Worm (Caenorhabditis elegans) whole organism, midembryonic: Measurements from ENCODE around the gene rsu-1.

Source experiments
- T22C8.4 ChIP-seq: fragments of 200-800 bp; sonication (Bioruptor generic); IDR thresholded peaks from 2 replicates; pipeline ENCODE4 v1.3.6; 2022; ENCODE audit warnings: missing genetic modification characterization, missing compliant biosample characterization
- cog-1 ChIP-seq: sonication (generic microtip); optimal IDR thresholded peaks from 2 replicates; lab custom pipeline; 2016; ENCODE audit warnings: missing genetic modification characterization, missing compliant biosample characterization
- flt-1 ChIP-seq: fragments of 200-800 bp; sonication (Bioruptor generic); IDR thresholded peaks from 2 replicates; pipeline ENCODE4 v1.3.6; 2022; ENCODE audit warnings: missing genetic modification characterization, missing compliant biosample characterization
- klf-2 ChIP-seq: fragments of 200-800 bp; sonication (Bioruptor generic); conservative IDR thresholded peaks from 2 replicates; pipeline ENCODE4 v1.3.6; 2022; ENCODE audit warnings: missing genetic modification reagents, missing genetic modification characterization, missing compliant biosample characterization
- med-1 ChIP-seq: sonication (generic microtip); optimal IDR thresholded peaks from 2 replicates; lab custom pipeline; 2017; ENCODE audit warnings: missing genetic modification characterization, mild to moderate bottlenecking, missing compliant biosample characterization, antibody characterized with exemption, missing genetic modification reagents; ENCODE audit not compliant: insufficient read depth
- ref-1 ChIP-seq: fragments of 200-800 bp; sonication (Bioruptor generic); conservative IDR thresholded peaks from 2 replicates; pipeline ENCODE4 v1.3.6; 2022; ENCODE audit warnings: missing genetic modification reagents, missing genetic modification characterization, missing compliant biosample characterization
- tab-1 ChIP-seq: fragments of 200-800 bp; sonication (Bioruptor generic); IDR thresholded peaks from 2 replicates; pipeline ENCODE4 v1.3.6; 2022; ENCODE audit warnings: missing genetic modification characterization, missing compliant biosample characterization
- ztf-23 ChIP-seq: fragments of 200-800 bp; sonication (Bioruptor generic); IDR thresholded peaks from 2 replicates; pipeline ENCODE4 v1.3.6; 2022; ENCODE audit warnings: missing genetic modification reagents, missing genetic modification characterization, missing compliant biosample characterization
- ztf-29 ChIP-seq: fragments of 200-800 bp; sonication (Bioruptor generic); IDR thresholded peaks from 2 replicates; pipeline ENCODE4 v1.3.6; 2022; ENCODE audit warnings: missing genetic modification reagents, missing genetic modification characterization, missing compliant biosample characterization

Gene rsu-1

DNA sequence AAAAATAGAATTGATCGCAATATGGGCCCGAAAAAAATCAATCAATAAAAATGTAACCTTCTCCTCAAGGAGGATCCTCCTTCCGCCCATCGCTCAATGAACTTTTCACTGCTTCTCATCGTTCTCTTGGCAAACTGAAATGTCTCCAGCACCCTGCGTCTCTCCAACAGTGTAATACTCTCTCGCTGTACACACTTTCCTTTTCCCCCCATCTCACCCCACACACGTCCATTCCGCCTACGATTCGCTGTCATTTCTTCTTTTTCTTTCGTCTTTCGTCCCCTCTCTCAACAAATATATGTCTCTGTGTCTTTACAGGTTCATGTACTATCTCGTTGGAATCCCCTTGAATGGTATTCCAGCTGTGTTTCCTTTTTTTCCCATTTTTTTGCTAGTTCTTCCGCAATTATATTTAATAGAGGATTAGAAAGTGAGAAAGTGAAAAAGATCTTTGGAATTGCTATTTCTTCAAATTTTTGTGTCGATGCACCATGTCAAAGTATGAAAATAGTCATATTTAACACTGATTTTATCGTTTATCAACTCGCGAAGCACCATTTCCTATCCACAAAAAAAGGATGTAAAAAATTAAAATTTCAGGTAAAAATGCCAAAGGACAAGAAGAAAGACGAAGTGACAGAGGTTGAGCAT is at the start of gene rsu-1:
rsu-1 (plus strand) TSS at position 601 of the 651 bp plus-strand sequence.
- TF ChIP-seq cog-1 (peak; percentile 26), T22C8.4 (GFP tag; lab: Robert Waterston, UW) (peak; percentile 51), med-1 (GFP tag; lab: Kevin White, UChicago) (no peak)

- TF ChIP-seq flt-1 (GFP tag; lab: Robert Waterston, UW) (no peak), ref-1 (GFP tag; lab: Robert Waterston, UW) (no peak), cog-1 (no peak), tab-1 (no peak), klf-2 (no peak), med-1 (GFP tag; lab: Kevin White, UChicago) (no peak), ztf-29 (GFP tag; lab: Robert Waterston, UW) (no peak), ztf-23 (no peak), T22C8.4 (GFP tag; lab: Robert Waterston, UW) (no peak)
These were observed 47.9 kb upstream of the rsu-1 start for ce11 chrIII:3423924-3424323.

DNA sequence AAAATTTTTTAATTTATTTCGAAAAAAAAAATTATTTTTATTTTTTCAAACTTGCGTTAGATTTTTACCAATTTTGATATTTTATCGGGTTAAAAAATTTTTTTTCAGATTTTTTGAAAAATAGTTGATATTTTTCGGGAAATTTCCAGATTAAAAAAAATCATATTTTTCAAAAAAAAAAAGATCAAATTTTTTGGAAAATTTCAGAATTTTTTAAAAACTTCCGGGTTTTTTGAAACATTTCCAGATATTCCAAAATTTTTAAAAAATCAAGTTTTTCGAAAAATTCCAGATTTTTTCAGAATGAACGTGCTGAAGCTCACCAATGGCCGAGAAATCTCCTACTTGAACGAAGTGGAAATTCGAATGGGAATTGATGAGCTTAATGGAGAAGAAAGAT is 46.4 kb upstream of the rsu-1 start, which contains the start of gene metl-18:
metl-18 (plus strand) TSS at position 301 of the 400 bp plus-strand sequence.
- no peak for TF ChIP-seq ref-1 (GFP tag; lab: Robert Waterston, UW)
- TF ChIP-seq med-1 (GFP tag; lab: Kevin White, UChicago) = no peak
- TF ChIP-seq klf-2 = no peak
- TF ChIP-seq tab-1 = no peak
- TF ChIP-seq flt-1 (GFP tag; lab: Robert Waterston, UW) = no peak
- TF ChIP-seq ztf-29 (GFP tag; lab: Robert Waterston, UW) = no peak
- TF ChIP-seq T22C8.4 (GFP tag; lab: Robert Waterston, UW) = no peak

- TF ChIP-seq med-1 (GFP tag; lab: Kevin White, UChicago) = no peak
- TF ChIP-seq ztf-29 (GFP tag; lab: Robert Waterston, UW) = no peak
- TF ChIP-seq cog-1 = no peak
- 0 out of 2 replicates have a peak, but pooled peaks have one; percentile 4 for TF ChIP-seq flt-1 (GFP tag; lab: Robert Waterston, UW)
These were observed 45.1 kb upstream of the rsu-1 start for ce11 chrIII:3426741-3427140.

DNA sequence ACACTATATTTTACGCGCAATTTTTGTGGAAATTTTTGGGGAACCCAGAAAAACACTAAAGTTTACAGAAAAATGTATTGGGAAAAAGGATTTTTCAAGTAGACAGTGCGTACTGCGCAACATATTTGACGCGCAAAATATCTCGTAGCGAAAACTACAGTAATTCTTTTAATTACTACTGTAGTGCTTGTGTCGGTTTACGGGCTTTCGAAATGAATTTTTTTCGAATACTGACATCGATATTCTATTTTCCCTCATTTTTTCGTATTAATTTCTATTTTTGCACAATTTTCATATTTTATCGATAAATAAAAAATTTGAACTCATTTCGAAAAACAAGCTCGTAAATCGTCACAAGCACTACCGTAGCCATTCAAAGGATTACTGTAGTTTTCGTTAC is 43.2 kb upstream of the rsu-1 start:
- TF ChIP-seq T22C8.4 (GFP tag; lab: Robert Waterston, UW) = no peak
- no peak for TF ChIP-seq ref-1 (GFP tag; lab: Robert Waterston, UW)
- TF ChIP-seq ztf-29 (GFP tag; lab: Robert Waterston, UW) = no peak
- no peak for TF ChIP-seq tab-1
- no peak for TF ChIP-seq med-1 (GFP tag; lab: Kevin White, UChicago)
- no peak for TF ChIP-seq flt-1 (GFP tag; lab: Robert Waterston, UW)
- TF ChIP-seq cog-1 = no peak
- TF ChIP-seq klf-2 = no peak
- TF ChIP-seq ztf-23 = no peak

DNA sequence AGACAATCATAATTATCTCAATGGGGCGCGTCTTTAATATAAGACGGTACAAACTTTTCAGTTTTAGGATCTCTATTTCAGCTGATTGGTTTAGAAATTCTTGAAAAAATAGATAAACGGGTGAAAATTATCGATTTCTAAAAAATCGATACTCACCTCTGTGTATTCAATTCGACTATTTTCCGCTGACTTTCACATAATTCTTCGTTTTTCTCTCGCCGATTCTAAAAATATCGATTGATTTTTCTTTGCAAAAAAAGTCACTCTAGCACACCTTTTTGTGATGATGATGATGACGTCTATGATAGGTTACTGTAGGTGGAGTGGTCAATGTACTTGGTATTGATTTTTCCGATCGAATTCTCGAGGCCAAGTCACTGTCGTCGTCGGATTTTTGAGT is 42.0 kb upstream of the rsu-1 start:
- TF ChIP-seq med-1 (GFP tag; lab: Kevin White, UChicago) (no peak), T22C8.4 (GFP tag; lab: Robert Waterston, UW) (peak; percentile 65), tab-1 (no peak)

- TF ChIP-seq ztf-23 (no peak), T22C8.4 (GFP tag; lab: Robert Waterston, UW) (no peak), klf-2 (no peak), tab-1 (no peak), ztf-29 (GFP tag; lab: Robert Waterston, UW) (no peak), flt-1 (GFP tag; lab: Robert Waterston, UW) (no peak), ref-1 (GFP tag; lab: Robert Waterston, UW) (no peak), cog-1 (no peak), med-1 (GFP tag; lab: Kevin White, UChicago) (no peak)
These were observed 41.1 kb upstream of the rsu-1 start for ce11 chrIII:3430667-3431066.

DNA sequence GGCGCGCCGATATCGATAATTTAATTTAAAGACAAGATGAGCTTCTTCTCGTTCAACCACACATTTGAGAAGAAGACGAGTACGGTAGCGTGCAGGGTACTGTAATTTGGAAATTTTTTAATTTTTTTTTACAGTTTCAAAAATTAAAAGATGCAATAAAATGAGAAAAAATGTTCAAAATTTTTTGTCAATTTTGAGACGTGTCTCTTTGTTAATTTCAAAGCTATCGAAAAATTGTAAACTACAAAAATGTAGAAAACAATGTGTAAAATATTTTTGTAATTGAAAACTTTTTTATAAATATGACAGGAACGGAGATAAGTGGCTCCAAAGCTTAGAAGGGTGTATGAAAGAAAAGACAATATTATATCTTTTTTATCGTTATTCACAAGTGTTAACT is 40.4 kb upstream of the rsu-1 start, which contains the start of gene K01A11.1:
K01A11.1 (minus strand) TSS at position 101 of the 400 bp plus-strand sequence.
- TF ChIP-seq ztf-23 = no peak
- TF ChIP-seq med-1 (GFP tag; lab: Kevin White, UChicago) = no peak
- TF ChIP-seq klf-2 = no peak
- no peak for TF ChIP-seq flt-1 (GFP tag; lab: Robert Waterston, UW)
- no peak for TF ChIP-seq ztf-29 (GFP tag; lab: Robert Waterston, UW)
- TF ChIP-seq T22C8.4 (GFP tag; lab: Robert Waterston, UW) = no peak

- TF ChIP-seq ztf-23 = no peak
These were observed 36.7 kb upstream of the rsu-1 start for ce11 chrIII:3435152-3435551.

DNA sequence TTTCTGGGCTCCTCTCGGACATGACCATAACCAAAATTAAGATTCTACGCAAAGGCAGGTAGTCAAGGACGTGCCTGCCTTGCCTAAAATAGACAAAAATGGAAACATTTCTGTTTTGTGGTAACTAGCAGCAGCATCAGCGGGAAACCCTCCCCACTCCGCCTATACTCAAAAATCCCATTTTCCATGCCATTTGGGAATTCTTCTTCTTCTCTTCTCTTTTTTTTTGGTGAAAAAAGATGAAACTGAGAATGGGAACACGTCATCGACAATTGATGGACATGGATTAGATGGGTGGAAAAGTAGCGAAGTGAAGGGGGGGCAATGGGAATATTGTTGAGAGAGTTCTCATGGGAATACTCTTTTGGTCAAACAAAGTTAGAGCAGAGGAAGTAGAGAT is 34.7 kb upstream of the rsu-1 start:
- no peak for TF ChIP-seq med-1 (GFP tag; lab: Kevin White, UChicago)
- TF ChIP-seq flt-1 (GFP tag; lab: Robert Waterston, UW) = no peak
- TF ChIP-seq klf-2 = no peak
- no peak for TF ChIP-seq T22C8.4 (GFP tag; lab: Robert Waterston, UW)
- no peak for TF ChIP-seq ztf-23
- TF ChIP-seq ztf-29 (GFP tag; lab: Robert Waterston, UW) = no peak
- no peak for TF ChIP-seq tab-1
- TF ChIP-seq cog-1 = no peak
- no peak for TF ChIP-seq ref-1 (GFP tag; lab: Robert Waterston, UW)

ce11 chrIII:3444139-3444538 is 27.7 kb upstream of the rsu-1 start, which contains the start of gene spe-41:
Gene spe-41, minus strand, starts transcription at chrIII:3444210.
- no peak for TF ChIP-seq med-1 (GFP tag; lab: Kevin White, UChicago)
- no peak for TF ChIP-seq cog-1
- no peak for TF ChIP-seq ztf-23
- TF ChIP-seq tab-1 = no peak
- no peak for TF ChIP-seq ztf-29 (GFP tag; lab: Robert Waterston, UW)
- no peak for TF ChIP-seq flt-1 (GFP tag; lab: Robert Waterston, UW)
